Worm (Caenorhabditis elegans) whole organism, mixed stage, embryonic: Measurements from ENCODE around the gene jbts-14.

Experiments
- M03D4.4 ChIP-seq: sonication (generic microtip); optimal IDR thresholded peaks from 2 replicates; lab custom pipeline; 2017; ENCODE audit warnings: mild to moderate bottlenecking, missing genetic modification characterization, missing compliant biosample characterization
- bed-3 ChIP-seq: fragments of 200-800 bp; sonication (Bioruptor generic); optimal IDR thresholded peaks from 3 replicates; lab custom pipeline; 2018; ENCODE audit warnings: mild to moderate bottlenecking, missing genetic modification characterization, moderate library complexity, missing compliant biosample characterization
- blmp-1 ChIP-seq: fragments of 150-350 bp; optimal IDR thresholded peaks from 2 replicates; lab custom pipeline; 2014; ENCODE audit warnings: missing biosample characterization, missing genetic modification characterization
- ceh-39 ChIP-seq: fragments of 150-350 bp; optimal IDR thresholded peaks from 2 replicates; lab custom pipeline; 2014; ENCODE audit warnings: missing biosample characterization, missing genetic modification characterization
- ceh-43 ChIP-seq: fragments of 200-800 bp; sonication (Bioruptor generic); optimal IDR thresholded peaks from 2 replicates; lab custom pipeline; 2018; ENCODE audit warnings: mild to moderate bottlenecking, missing genetic modification characterization, moderate library complexity, missing compliant biosample characterization
- ceh-83 ChIP-seq: fragments of 200-800 bp; sonication (Bioruptor generic); optimal IDR thresholded peaks from 2 replicates; lab custom pipeline; 2018; ENCODE audit warnings: mild to moderate bottlenecking, missing genetic modification characterization, missing compliant biosample characterization
- ces-1 ChIP-seq: fragments of 150-350 bp; optimal IDR thresholded peaks from 2 replicates; lab custom pipeline; 2014; ENCODE audit warnings: missing biosample characterization, missing genetic modification reagents, missing genetic modification characterization
- cnd-1 ChIP-seq: fragments of 200-800 bp; sonication (Bioruptor generic); optimal IDR thresholded peaks from 2 replicates; lab custom pipeline; 2018; ENCODE audit warnings: mild to moderate bottlenecking, missing genetic modification characterization, missing compliant biosample characterization
- drap-1 ChIP-seq: fragments of 200-800 bp; sonication (Bioruptor generic); optimal IDR thresholded peaks from 3 replicates; lab custom pipeline; 2018; ENCODE audit warnings: mild to moderate bottlenecking, missing genetic modification characterization, missing compliant biosample characterization
- elt-1 ChIP-seq: sonication (generic microtip); optimal IDR thresholded peaks from 2 replicates; lab custom pipeline; 2017; ENCODE audit warnings: missing genetic modification characterization, mild to moderate bottlenecking, missing compliant biosample characterization, antibody characterized with exemption, moderate library complexity, borderline replicate concordance; ENCODE audit not compliant: insufficient read depth
- elt-3 ChIP-seq: fragments of 150-350 bp; optimal IDR thresholded peaks from 2 replicates; lab custom pipeline; 2014; ENCODE audit warnings: missing biosample characterization, missing genetic modification characterization
- flh-1 ChIP-seq: fragments of 200-800 bp; sonication (Bioruptor generic); optimal IDR thresholded peaks from 2 replicates; lab custom pipeline; 2018; ENCODE audit warnings: mild to moderate bottlenecking, missing genetic modification characterization, moderate library complexity, missing compliant biosample characterization
- ham-2 ChIP-seq: fragments of 200-800 bp; sonication (Bioruptor generic); optimal IDR thresholded peaks from 2 replicates; lab custom pipeline; 2018; ENCODE audit warnings: mild to moderate bottlenecking, missing genetic modification characterization, missing compliant biosample characterization
- hlh-1 ChIP-seq: fragments of 150-350 bp; optimal IDR thresholded peaks from 2 replicates; lab custom pipeline; 2014; ENCODE audit warnings: missing biosample characterization, missing genetic modification reagents, missing genetic modification characterization
- lin-13 ChIP-seq: fragments of 150-350 bp; optimal IDR thresholded peaks from 2 replicates; lab custom pipeline; 2014; ENCODE audit warnings: missing biosample characterization, missing genetic modification characterization
- lin-32 ChIP-seq: fragments of 200-800 bp; sonication (Bioruptor generic); optimal IDR thresholded peaks from 2 replicates; lab custom pipeline; 2018; ENCODE audit warnings: mild to moderate bottlenecking, missing genetic modification characterization, missing compliant biosample characterization
- mab-5 ChIP-seq: fragments of 150-350 bp; optimal IDR thresholded peaks from 2 replicates; lab custom pipeline; 2014; ENCODE audit warnings: missing biosample characterization, missing genetic modification characterization
- mep-1 ChIP-seq: fragments of 150-350 bp; optimal IDR thresholded peaks from 2 replicates; lab custom pipeline; 2017; ENCODE audit warnings: missing biosample characterization, missing genetic modification reagents, missing genetic modification characterization, inconsistent platforms
- mls-2 ChIP-seq: sonication (generic microtip); optimal IDR thresholded peaks from 2 replicates; lab custom pipeline; 2016; ENCODE audit warnings: mild to moderate bottlenecking, missing genetic modification characterization, moderate library complexity, missing compliant biosample characterization
- nhr-12 ChIP-seq: fragments of 150-350 bp; optimal IDR thresholded peaks from 2 replicates; lab custom pipeline; 2014; ENCODE audit warnings: missing biosample characterization, missing genetic modification characterization
- nhr-2 ChIP-seq: fragments of 150-350 bp; optimal IDR thresholded peaks from 2 replicates; lab custom pipeline; 2014; ENCODE audit warnings: missing biosample characterization, missing genetic modification characterization
- nhr-237 ChIP-seq: fragments of 150-350 bp; optimal IDR thresholded peaks from 2 replicates; lab custom pipeline; 2014; ENCODE audit warnings: missing biosample characterization, missing genetic modification characterization
- nhr-28 ChIP-seq: fragments of 150-350 bp; optimal IDR thresholded peaks from 2 replicates; lab custom pipeline; 2014; ENCODE audit warnings: missing biosample characterization, missing genetic modification characterization
- nhr-76 ChIP-seq: sonication (generic microtip); optimal IDR thresholded peaks from 2 replicates; lab custom pipeline; 2017; ENCODE audit warnings: missing biosample characterization, missing genetic modification characterization
- pha-4 ChIP-seq: fragments of 150-350 bp; optimal IDR thresholded peaks from 2 replicates; lab custom pipeline; 2018; ENCODE audit warnings: missing biosample characterization, missing genetic modification reagents, missing genetic modification characterization
- sem-2 ChIP-seq: fragments of 200-800 bp; sonication (Bioruptor generic); optimal IDR thresholded peaks from 2 replicates; lab custom pipeline; 2018; ENCODE audit warnings: mild to moderate bottlenecking, missing genetic modification characterization, missing compliant biosample characterization
- snpc-4 ChIP-seq: fragments of 150-350 bp; optimal IDR thresholded peaks from 2 replicates; lab custom pipeline; 2014; ENCODE audit warnings: missing biosample characterization, missing genetic modification characterization
- sptf-1 ChIP-seq: sonication (generic microtip); optimal IDR thresholded peaks from 2 replicates; lab custom pipeline; 2017; ENCODE audit warnings: mild to moderate bottlenecking, missing genetic modification characterization, moderate library complexity, missing compliant biosample characterization
- tbx-8 ChIP-seq: fragments of 200-800 bp; sonication (Bioruptor generic); optimal IDR thresholded peaks from 2 replicates; lab custom pipeline; 2018; ENCODE audit warnings: mild to moderate bottlenecking, missing genetic modification characterization, moderate library complexity, missing compliant biosample characterization
- unc-120 ChIP-seq: sonication (generic microtip); optimal IDR thresholded peaks from 2 replicates; lab custom pipeline; 2017; ENCODE audit warnings: missing genetic modification characterization, missing compliant biosample characterization; ENCODE audit not compliant: poor library complexity, severe bottlenecking
- unc-62 ChIP-seq: fragments of 150-350 bp; optimal IDR thresholded peaks from 2 replicates; lab custom pipeline; 2014; ENCODE audit warnings: missing biosample characterization, missing genetic modification reagents, missing genetic modification characterization
- zip-8 ChIP-seq: fragments of 150-350 bp; optimal IDR thresholded peaks from 2 replicates; lab custom pipeline; 2014; ENCODE audit warnings: missing biosample characterization, missing genetic modification characterization
- ztf-11 ChIP-seq: fragments of 150-350 bp; optimal IDR thresholded peaks from 2 replicates; lab custom pipeline; 2014; ENCODE audit warnings: missing biosample characterization, missing genetic modification characterization

Gene jbts-14

ce11 chrX:8719888-8720287, 15.8 kb downstream of the jbts-14 start:
- TF ChIP-seq nhr-28 (tag; lab: Kevin White, UChicago): no peak
- TF ChIP-seq mls-2 (tag; lab: Kevin White, UChicago): no peak
- TF ChIP-seq nhr-2 (tag; lab: Kevin White, UChicago): no peak
- TF ChIP-seq drap-1 (GFP tag; lab: Kevin White, UChicago): no peak
- no peak for TF ChIP-seq sem-2 (GFP tag; lab: Kevin White, UChicago)
- no peak for TF ChIP-seq bed-3 (GFP tag; lab: Kevin White, UChicago)
- TF ChIP-seq ceh-43: no peak
- TF ChIP-seq unc-62 (GFP tag; lab: Kevin White, UChicago): no peak
- no peak for TF ChIP-seq nhr-12 (tag; lab: Kevin White, UChicago)
- no peak for TF ChIP-seq unc-120
- no peak for TF ChIP-seq blmp-1
- no peak for TF ChIP-seq flh-1 (GFP tag; lab: Kevin White, UChicago)
- no peak for TF ChIP-seq cnd-1 (tag; lab: Kevin White, UChicago)
- no peak for TF ChIP-seq elt-3 (tag; lab: Kevin White, UChicago)
- TF ChIP-seq nhr-237 (tag; lab: Kevin White, UChicago): no peak
- no peak for TF ChIP-seq mab-5 (tag; lab: Kevin White, UChicago)
- TF ChIP-seq lin-13 (tag; lab: Kevin White, UChicago): no peak
- no peak for TF ChIP-seq sptf-1 (tag; lab: Kevin White, UChicago)
- no peak for TF ChIP-seq snpc-4

- TF ChIP-seq mls-2 (tag; lab: Kevin White, UChicago) (no peak), ces-1 (GFP tag; lab: Kevin White, UChicago) (no peak), M03D4.4 (no peak), ceh-43 (no peak), pha-4 (tag; lab: Kevin White, UChicago) (no peak), unc-120 (no peak), unc-62 (GFP tag; lab: Kevin White, UChicago) (no peak), flh-1 (GFP tag; lab: Kevin White, UChicago) (no peak), nhr-12 (tag; lab: Kevin White, UChicago) (no peak), mep-1 (tag; lab: Kevin White, UChicago) (no peak), ceh-83 (no peak), ztf-11 (tag; lab: Kevin White, UChicago) (no peak), ham-2 (GFP tag; lab: Kevin White, UChicago) (no peak), blmp-1 (no peak), ceh-39 (tag; lab: Kevin White, UChicago) (no peak), tbx-8 (GFP tag; lab: Kevin White, UChicago) (no peak), lin-32 (GFP tag; lab: Kevin White, UChicago) (no peak), bed-3 (GFP tag; lab: Kevin White, UChicago) (no peak)
Measured at ce11 chrX:8720658-8721057, 16.6 kb downstream of the jbts-14 start, which contains the start of gene F53A9.9. Gene F53A9.9, minus strand, starts transcription at chrX:8720758.

ce11 chrX:8721273-8721672, 17.2 kb downstream of the jbts-14 start:
- no peak for TF ChIP-seq mab-5 (tag; lab: Kevin White, UChicago)
- TF ChIP-seq flh-1 (GFP tag; lab: Kevin White, UChicago): no peak
- TF ChIP-seq ztf-11 (tag; lab: Kevin White, UChicago): no peak
- no peak for TF ChIP-seq drap-1 (GFP tag; lab: Kevin White, UChicago)
- TF ChIP-seq nhr-12 (tag; lab: Kevin White, UChicago): no peak
- TF ChIP-seq nhr-76: no peak
- TF ChIP-seq hlh-1 (tag; lab: Kevin White, UChicago): no peak
- no peak for TF ChIP-seq elt-3 (tag; lab: Kevin White, UChicago)
- no peak for TF ChIP-seq tbx-8 (GFP tag; lab: Kevin White, UChicago)
- TF ChIP-seq ceh-43: no peak
- TF ChIP-seq nhr-237 (tag; lab: Kevin White, UChicago): no peak
- no peak for TF ChIP-seq mep-1 (tag; lab: Kevin White, UChicago)
- TF ChIP-seq ces-1 (GFP tag; lab: Kevin White, UChicago): no peak
- TF ChIP-seq ceh-83: no peak
- TF ChIP-seq sem-2 (GFP tag; lab: Kevin White, UChicago): no peak
- no peak for TF ChIP-seq lin-13 (tag; lab: Kevin White, UChicago)
- no peak for TF ChIP-seq elt-1 (tag; lab: Kevin White, UChicago)
- no peak for TF ChIP-seq bed-3 (GFP tag; lab: Kevin White, UChicago)
- no peak for TF ChIP-seq zip-8 (tag; lab: Kevin White, UChicago)
- no peak for TF ChIP-seq cnd-1 (tag; lab: Kevin White, UChicago)
